Worm (Caenorhabditis elegans) whole organism, L1 larva: Measurements from ENCODE around the gene F44F4.15.

ENCODE experiments used
- ama-1 ChIP-seq: fragments of 150-350 bp; optimal IDR thresholded peaks from 2 replicates; lab custom pipeline; 2014
- blmp-1 ChIP-seq: fragments of 150-350 bp; optimal IDR thresholded peaks from 2 replicates; lab custom pipeline; 2014; ENCODE audit warnings: missing biosample characterization, missing genetic modification characterization
- ceh-90 ChIP-seq: sonication (generic microtip); optimal IDR thresholded peaks from 2 replicates; lab custom pipeline; 2016; ENCODE audit warnings: missing genetic modification characterization, missing compliant biosample characterization
- dpl-1 ChIP-seq, 3 experiments: fragments of 150-350 bp in 2 of 3; sonication (generic microtip) in 1 of 3; optimal IDR thresholded peaks; 2 replicates each; lab custom pipeline; 2014 to 2017; ENCODE audit warnings: missing biosample characterization in 3 of 3, missing genetic modification characterization in 3 of 3, missing genetic modification reagents in 3 of 3
- elt-2 ChIP-seq: sonication (generic microtip); optimal IDR thresholded peaks from 2 replicates; lab custom pipeline; 2016; ENCODE audit warnings: missing genetic modification characterization, mild to moderate bottlenecking, inconsistent platforms, missing compliant biosample characterization, missing genetic modification reagents
- elt-3 ChIP-seq, 6 experiments: fragments of 150-350 bp in 1 of 6; sonication (generic microtip); optimal IDR thresholded peaks; 2 replicates each; lab custom pipeline; 2017 to 2018; ENCODE audit warnings: missing biosample characterization in 6 of 6, missing genetic modification characterization in 6 of 6, inconsistent platforms in 1 of 6
- lsy-2 ChIP-seq, 2 experiments: fragments of 150-350 bp; optimal IDR thresholded peaks; 2 replicates each; lab custom pipeline; 2014; ENCODE audit warnings: missing biosample characterization in 2 of 2, missing genetic modification characterization in 2 of 2
- nhr-47 ChIP-seq: sonication (generic microtip); optimal IDR thresholded peaks from 2 replicates; lab custom pipeline; 2016; ENCODE audit warnings: mild to moderate bottlenecking, missing genetic modification characterization, moderate library complexity, missing compliant biosample characterization
- nhr-84 ChIP-seq: sonication (generic microtip); optimal IDR thresholded peaks from 2 replicates; lab custom pipeline; 2017; ENCODE audit warnings: missing biosample characterization, missing genetic modification characterization
- pqm-1 ChIP-seq: sonication (generic microtip); optimal IDR thresholded peaks from 3 replicates; lab custom pipeline; 2017; ENCODE audit warnings: missing biosample characterization, missing genetic modification characterization
- tbx-2 ChIP-seq: sonication (generic microtip); optimal IDR thresholded peaks from 2 replicates; lab custom pipeline; 2016; ENCODE audit warnings: missing genetic modification characterization, missing compliant biosample characterization
- zag-1 ChIP-seq: fragments of 150-350 bp; optimal IDR thresholded peaks from 2 replicates; lab custom pipeline; 2014; ENCODE audit warnings: missing biosample characterization, missing genetic modification characterization

ce11 chrII:10935336-10935735 lies 20.9 kb downstream of the F44F4.15 start:
- no peak for TF ChIP-seq nhr-47 (tag; lab: Kevin White, UChicago)
- TF ChIP-seq blmp-1, result no peak
- TF ChIP-seq ceh-90 (tag; lab: Kevin White, UChicago), result no peak
- no peak for TF ChIP-seq pqm-1 (tag; lab: Kevin White, UChicago)
- no peak for TF ChIP-seq ama-1 (lab: Kevin White, UChicago)
- TF ChIP-seq tbx-2 (tag; lab: Kevin White, UChicago), result no peak
- TF ChIP-seq nhr-84, result no peak
- no peak for TF ChIP-seq elt-3 (tag; optimal IDR thresholded peaks at IDR 0.05; lab: Kevin White, UChicago)
- TF ChIP-seq dpl-1 (GFP tag; optimal IDR thresholded peaks at IDR 0.05; lab: Kevin White, UChicago), result no peak
- TF ChIP-seq lsy-2 (tag; optimal IDR thresholded peaks at IDR 0.05; lab: Kevin White, UChicago), result no peak
- no peak for TF ChIP-seq zag-1 (tag; lab: Kevin White, UChicago)
- no peak for TF ChIP-seq elt-2 (tag; lab: Kevin White, UChicago)
